Worm (Caenorhabditis elegans): ENCODE measurements around the gene F52E1.3.

The F52E1.3 gene

ce11 chrV:8351371-8351770, 43.2 kb upstream of the F52E1.3 start, which contains the start of gene srsx-22:
srsx-22 (plus strand) TSS chrV:8351671.
- TF ChIP-seq elt-4 (tag; optimal IDR thresholded peaks at IDR 0.05), result no peak
- no peak for TF ChIP-seq C08G9.2 (tag; optimal IDR thresholded peaks at IDR 0.05)
- no peak for TF ChIP-seq eyg-1 (tag; optimal IDR thresholded peaks at IDR 0.05)
- no peak for TF ChIP-seq zip-5 (tag; optimal IDR thresholded peaks at IDR 0.05)

- TF ChIP-seq ceh-6 (GFP tag; optimal IDR thresholded peaks at IDR 0.05), result no peak
- TF ChIP-seq madf-2 (tag; optimal IDR thresholded peaks at IDR 0.05), result no peak
- no peak for TF ChIP-seq ceh-34 (tag; optimal IDR thresholded peaks at IDR 0.05)
- no peak for TF ChIP-seq gmeb-2 (tag; optimal IDR thresholded peaks at IDR 0.05)
- TF ChIP-seq hlh-13 (GFP tag; optimal IDR thresholded peaks at IDR 0.05), result no peak
These were observed 39.0 kb upstream of the F52E1.3 start, which contains the start of gene mom-2 for ce11 chrV:8355435-8356212. mom-2 (plus strand) TSS chrV:8355988.

- TF ChIP-seq K02D7.2 (tag; optimal IDR thresholded peaks at IDR 0.05) (no peak), lim-6 (tag; optimal IDR thresholded peaks at IDR 0.05) (no peak), C08G9.2 (tag; optimal IDR thresholded peaks at IDR 0.05) (no peak), hlh-15 (tag; optimal IDR thresholded peaks at IDR 0.05) (no peak)
These were observed 36.8 kb upstream of the F52E1.3 start for ce11 chrV:8357756-8358155.

- TF ChIP-seq unc-42 (tag; optimal IDR thresholded peaks at IDR 0.05) (no peak), Y22D7AL.16 (tag; optimal IDR thresholded peaks at IDR 0.05) (no peak), nhr-11 (tag; optimal IDR thresholded peaks at IDR 0.05) (no peak), pha-2 (tag; optimal IDR thresholded peaks at IDR 0.05) (no peak), pha-4 (tag; optimal IDR thresholded peaks at IDR 0.05) (no peak), lin-11 (tag; optimal IDR thresholded peaks at IDR 0.05) (no peak), hlh-6 (tag; optimal IDR thresholded peaks at IDR 0.05) (no peak), C08G9.2 (tag; optimal IDR thresholded peaks at IDR 0.05) (no peak), fkh-10 (GFP tag; optimal IDR thresholded peaks at IDR 0.05) (no peak), ceh-24 (tag; optimal IDR thresholded peaks at IDR 0.05) (no peak), K09A11.1 (tag; optimal IDR thresholded peaks at IDR 0.05; ENCODE audit: insufficient read depth) (no peak), zip-5 (tag; optimal IDR thresholded peaks at IDR 0.05) (no peak), pag-3 (tag; optimal IDR thresholded peaks at IDR 0.05; ENCODE audit: borderline replicate concordance) (no peak), ceh-14 (tag; optimal IDR thresholded peaks at IDR 0.05) (no peak), K02D7.2 (tag; optimal IDR thresholded peaks at IDR 0.05) (no peak), syd-9 (tag; optimal IDR thresholded peaks at IDR 0.05) (no peak), pqm-1 (tag; optimal IDR thresholded peaks at IDR 0.05) (no peak), ahr-1 (tag; optimal IDR thresholded peaks at IDR 0.05) (no peak), tbx-2 (tag; optimal IDR thresholded peaks at IDR 0.05) (no peak)
These were observed 35.9 kb upstream of the F52E1.3 start for ce11 chrV:8358702-8359101.

- TF ChIP-seq sox-4 (tag; optimal IDR thresholded peaks at IDR 0.05), result no peak
- no peak for TF ChIP-seq pros-1 (tag; optimal IDR thresholded peaks at IDR 0.05)
- no peak for TF ChIP-seq C08G9.2 (tag; optimal IDR thresholded peaks at IDR 0.05)
- no peak for TF ChIP-seq che-1 (tag; optimal IDR thresholded peaks at IDR 0.05)
- peak; percentile 36 for TF ChIP-seq elt-2 (tag; optimal IDR thresholded peaks at IDR 0.05)
- TF ChIP-seq ceh-18 (tag; optimal IDR thresholded peaks at IDR 0.05), result no peak
- peak; percentile 27 for TF ChIP-seq nfya-1 (tag; optimal IDR thresholded peaks at IDR 0.05)
- no peak for TF ChIP-seq ceh-34 (tag; optimal IDR thresholded peaks at IDR 0.05)
- no peak for TF ChIP-seq lim-6 (tag; optimal IDR thresholded peaks at IDR 0.05)
- TF ChIP-seq dmd-4 (tag; optimal IDR thresholded peaks at IDR 0.05; ENCODE audit: borderline replicate concordance), result no peak
- TF ChIP-seq tbx-2 (tag; optimal IDR thresholded peaks at IDR 0.05), result no peak
- TF ChIP-seq ceh-30 (tag; optimal IDR thresholded peaks at IDR 0.05), result no peak
- no peak for TF ChIP-seq pat-9 (tag; optimal IDR thresholded peaks at IDR 0.05)
- no peak for TF ChIP-seq pqm-1 (tag; optimal IDR thresholded peaks at IDR 0.05)
These were observed 35.5 kb upstream of the F52E1.3 start, which contains the start of gene mpdu-1 for ce11 chrV:8359113-8359564. mpdu-1 (minus strand) TSS chrV:8359163.
